Worm (Caenorhabditis elegans): ENCODE results near the gene ZK512.11.

ce11 chrIII:9153809-9154208 is 9.8 kb downstream of the ZK512.11 start, which contains the start of gene nhl-1:
- TF ChIP-seq elt-3 (tag; optimal IDR thresholded peaks at IDR 0.05) = no peak
- TF ChIP-seq ceh-9 (tag; optimal IDR thresholded peaks at IDR 0.05) = no peak
- no peak for TF ChIP-seq mdl-1 (tag; optimal IDR thresholded peaks at IDR 0.05)
- TF ChIP-seq aly-2 (tag; optimal IDR thresholded peaks at IDR 0.05) = no peak
- TF ChIP-seq nhr-25 (tag; optimal IDR thresholded peaks at IDR 0.05) = no peak
- no peak for TF ChIP-seq nhr-12 (tag; optimal IDR thresholded peaks at IDR 0.05)
- TF ChIP-seq ama-1 (optimal IDR thresholded peaks at IDR 0.05) = no peak
